Fruit fly (Drosophila melanogaster): ENCODE results near the gene GatA.

Gene GatA

DNA sequence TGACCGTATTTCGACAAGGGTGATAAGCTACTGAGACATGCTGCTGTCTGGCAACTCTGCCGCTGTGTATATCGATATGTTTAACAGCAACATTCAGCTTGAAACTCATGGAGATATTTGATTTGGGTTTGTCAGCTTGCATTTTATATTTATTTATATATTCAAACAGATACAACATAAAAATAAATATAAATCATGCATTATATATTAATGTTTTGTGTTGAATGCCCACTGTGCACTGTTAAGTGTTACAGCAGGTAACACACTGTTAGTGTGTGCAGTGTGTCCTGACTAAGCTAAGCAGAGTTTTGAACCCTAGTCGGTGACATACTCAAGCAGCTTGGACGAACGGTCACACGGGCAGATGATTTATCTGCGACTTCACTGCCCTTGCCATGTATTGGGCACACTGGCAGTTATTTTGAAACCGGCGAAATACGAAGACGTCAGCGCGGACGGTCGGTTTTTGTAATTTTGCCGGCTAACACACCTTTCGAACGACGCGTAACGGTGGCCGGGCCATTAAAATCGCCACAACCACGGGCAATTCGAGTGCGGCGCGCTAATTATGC lies 45.0 kb downstream of the GatA start, which contains the start of the genes snRNP-U1-C and gukh:
Gene snRNP-U1-C (minus strand): TSS at position 37 of the 572 bp plus-strand sequence.
Gene gukh (plus strand): TSS at position 412 of the 572 bp plus-strand sequence.
- no peak for TF ChIP-seq usp (GFP tag; optimal IDR thresholded peaks at IDR 0.05)
- TF ChIP-seq EcR (GFP tag; optimal IDR thresholded peaks at IDR 0.05): no peak
- TF ChIP-seq pan (optimal IDR thresholded peaks at IDR 0.05): no peak
- TF ChIP-seq CG8478 (optimal IDR thresholded peaks at IDR 0.05): no peak
- TF ChIP-seq Dll (optimal IDR thresholded peaks at IDR 0.05): no peak
- no peak for TF ChIP-seq psq (optimal IDR thresholded peaks at IDR 0.05)

DNA sequence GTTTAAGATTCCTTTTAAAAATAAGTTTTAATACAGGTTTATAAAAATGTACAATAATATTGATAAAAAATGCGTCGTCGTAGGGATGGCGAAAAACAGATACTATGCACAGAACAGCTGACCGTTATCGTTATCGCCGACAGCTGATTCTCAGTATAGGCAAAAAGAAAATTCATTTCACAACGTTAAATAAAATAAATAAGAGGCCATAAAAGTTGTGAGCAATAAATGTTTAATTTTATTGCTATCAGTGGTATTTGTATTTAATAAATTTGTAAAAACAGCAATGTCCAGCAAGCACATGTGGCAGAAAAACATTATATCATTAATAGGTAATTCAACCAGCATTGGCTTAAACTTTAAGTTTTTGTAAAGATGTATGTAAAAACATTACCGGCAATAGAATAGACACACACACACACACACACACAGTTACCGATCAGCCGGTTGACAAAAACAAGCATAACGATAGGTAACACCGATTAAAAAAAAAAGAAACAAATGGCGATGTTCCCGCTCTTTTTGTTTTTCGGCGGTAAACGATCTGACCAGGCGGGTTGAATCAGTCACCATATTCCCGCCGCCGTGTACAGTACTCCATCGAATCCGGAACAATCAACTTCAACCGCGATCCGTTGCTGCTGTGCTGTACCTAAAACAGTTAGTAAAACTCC lies 47.7 kb downstream of the GatA start, which contains the start of the genes dnk and Smu1:
Gene dnk (plus strand): TSS at position 133 of the 674 bp plus-strand sequence.
Gene Smu1 (minus strand): TSS at position 462 of the 674 bp plus-strand sequence.
- TF ChIP-seq usp (GFP tag; optimal IDR thresholded peaks at IDR 0.05) (no peak), CG8478 (optimal IDR thresholded peaks at IDR 0.05) (no peak), psq (optimal IDR thresholded peaks at IDR 0.05) (no peak), Dll (optimal IDR thresholded peaks at IDR 0.05) (no peak), pan (optimal IDR thresholded peaks at IDR 0.05) (no peak), EcR (GFP tag; optimal IDR thresholded peaks at IDR 0.05) (no peak)

DNA sequence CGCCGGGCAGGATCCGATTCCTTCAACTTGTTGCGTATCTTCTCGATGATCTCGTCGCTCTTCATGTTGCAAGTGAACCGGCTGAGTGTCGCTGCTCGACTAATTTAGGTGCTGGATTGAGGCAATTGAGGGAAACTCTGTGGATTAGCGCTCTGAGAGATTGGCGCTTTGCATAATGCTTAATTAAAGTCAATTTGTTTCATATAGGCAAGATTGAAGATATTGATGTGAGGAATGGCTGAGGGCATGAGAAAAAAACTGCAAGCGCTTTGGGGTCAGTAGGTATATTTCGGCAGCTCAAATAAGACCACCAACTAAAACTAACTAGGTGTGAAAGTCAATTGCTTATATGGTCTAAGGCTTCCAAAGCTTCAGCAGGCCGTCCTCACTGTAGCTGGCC lies 49.9 kb downstream of the GatA start, which contains the start of gene euc:
Gene euc (minus strand): TSS at position 101 of the 400 bp plus-strand sequence.
- no peak for TF ChIP-seq psq (optimal IDR thresholded peaks at IDR 0.05)
- no peak for TF ChIP-seq pan (optimal IDR thresholded peaks at IDR 0.05)
- TF ChIP-seq CG8478 (optimal IDR thresholded peaks at IDR 0.05): no peak
- no peak for TF ChIP-seq Dll (optimal IDR thresholded peaks at IDR 0.05)
- no peak for TF ChIP-seq usp (GFP tag; optimal IDR thresholded peaks at IDR 0.05)
- no peak for TF ChIP-seq EcR (GFP tag; optimal IDR thresholded peaks at IDR 0.05)
